Worm (Caenorhabditis elegans) whole organism, L2 larva: Measurements from ENCODE around the gene D1079.1.

ENCODE experiments used
- R02D3.7 ChIP-seq: fragments of 150-350 bp; optimal IDR thresholded peaks from 2 replicates; lab custom pipeline; 2014; ENCODE audit warnings: missing biosample characterization, missing genetic modification characterization
- aly-2 ChIP-seq: fragments of 150-350 bp; optimal IDR thresholded peaks from 2 replicates; lab custom pipeline; 2014; ENCODE audit warnings: missing biosample characterization, missing genetic modification characterization
- ceh-16 ChIP-seq: fragments of 150-350 bp; optimal IDR thresholded peaks from 2 replicates; lab custom pipeline; 2014; ENCODE audit warnings: missing biosample characterization, missing genetic modification characterization
- ceh-82 ChIP-seq: fragments of 150-350 bp; optimal IDR thresholded peaks from 2 replicates; lab custom pipeline; 2014; ENCODE audit warnings: missing biosample characterization, missing genetic modification characterization
- dmd-4 ChIP-seq: sonication (generic microtip); optimal IDR thresholded peaks from 2 replicates; lab custom pipeline; 2017; ENCODE audit warnings: missing biosample characterization, missing genetic modification characterization
- fos-1 ChIP-seq: fragments of 150-350 bp; optimal IDR thresholded peaks from 2 replicates; lab custom pipeline; 2014; ENCODE audit warnings: missing biosample characterization, missing genetic modification characterization
- lin-13 ChIP-seq: fragments of 150-350 bp; optimal IDR thresholded peaks from 2 replicates; lab custom pipeline; 2014; ENCODE audit warnings: missing biosample characterization, missing genetic modification reagents, missing genetic modification characterization
- nhr-21 ChIP-seq: fragments of 150-350 bp; optimal IDR thresholded peaks from 2 replicates; lab custom pipeline; 2014; ENCODE audit warnings: missing biosample characterization, missing genetic modification characterization
- nhr-25 ChIP-seq: fragments of 150-350 bp; sonication (generic microtip); optimal IDR thresholded peaks from 3 replicates; lab custom pipeline; 2014; ENCODE audit warnings: missing biosample characterization, missing genetic modification characterization
- nhr-77 ChIP-seq: fragments of 150-350 bp; optimal IDR thresholded peaks from 2 replicates; lab custom pipeline; 2014; ENCODE audit warnings: missing biosample characterization, missing genetic modification characterization
- unc-39 ChIP-seq: fragments of 150-350 bp; optimal IDR thresholded peaks from 2 replicates; lab custom pipeline; 2014; ENCODE audit warnings: missing biosample characterization, missing genetic modification characterization
- unc-62 ChIP-seq: fragments of 150-350 bp; optimal IDR thresholded peaks from 2 replicates; lab custom pipeline; 2014; ENCODE audit warnings: missing biosample characterization, missing genetic modification reagents, missing genetic modification characterization
- zag-1 ChIP-seq: fragments of 150-350 bp; optimal IDR thresholded peaks from 2 replicates; lab custom pipeline; 2014; ENCODE audit warnings: missing biosample characterization, missing genetic modification characterization
- ztf-1 ChIP-seq: fragments of 200-800 bp; sonication (Bioruptor generic); conservative IDR thresholded peaks from 2 replicates; pipeline ENCODE4 v1.3.6; 2022; ENCODE audit warnings: missing genetic modification characterization, missing compliant biosample characterization

DNA sequence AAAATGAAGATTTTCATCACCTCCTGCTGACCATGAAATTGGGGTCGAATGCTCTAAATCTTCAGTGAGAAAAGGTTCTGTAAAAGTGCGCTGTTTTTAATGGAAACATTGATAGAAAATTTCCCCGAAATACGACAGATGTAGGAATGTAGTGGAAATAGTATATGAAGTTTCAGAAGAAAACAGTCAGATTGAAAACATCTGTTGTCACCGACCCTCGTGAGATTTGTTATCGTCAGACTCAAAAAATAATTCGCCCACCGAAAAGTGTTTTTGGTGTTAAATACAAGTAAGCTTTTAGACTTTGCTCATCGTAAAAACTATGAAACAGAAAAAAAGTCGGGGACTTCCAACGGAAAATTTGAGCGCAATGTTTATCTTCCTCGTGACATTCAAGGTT lies 38.1 kb upstream of the D1079.1 start, which contains the start of gene F14H12.8:
- TF ChIP-seq unc-62 (GFP tag; lab: Kevin White, UChicago) (no peak), ceh-82 (tag; lab: Kevin White, UChicago) (no peak), nhr-21 (tag; lab: Kevin White, UChicago) (no peak), zag-1 (no peak), nhr-25 (tag; lab: Kevin White, UChicago) (no peak), unc-39 (no peak), aly-2 (no peak), R02D3.7 (tag; lab: Kevin White, UChicago) (no peak), dmd-4 (no peak), ztf-1 (GFP tag; lab: Robert Waterston, UW) (no peak), fos-1 (tag; lab: Kevin White, UChicago) (no peak), lin-13 (GFP tag; lab: Kevin White, UChicago) (no peak), ceh-16 (tag; lab: Kevin White, UChicago) (no peak), nhr-77 (tag; lab: Kevin White, UChicago) (no peak)
